Worm (Caenorhabditis elegans) whole organism, young adult: Measurements from ENCODE around the gene C36A4.4.

Source experiments
- C06A6.2 ChIP-seq: fragments of 200-800 bp; sonication (Bioruptor generic); conservative IDR thresholded peaks from 2 replicates; pipeline ENCODE4 v1.3.6; 2022; ENCODE audit warnings: missing genetic modification characterization, missing compliant biosample characterization
- F33H1.4 ChIP-seq: fragments of 200-800 bp; sonication (Bioruptor generic); IDR thresholded peaks from 2 replicates; pipeline ENCODE4 v1.3.6; 2022; ENCODE audit warnings: missing genetic modification reagents, missing genetic modification characterization, missing compliant biosample characterization
- dox-1 ChIP-seq: fragments of 200-800 bp; sonication (Bioruptor generic); IDR thresholded peaks from 2 replicates; pipeline ENCODE4 v1.3.6; 2022; ENCODE audit warnings: missing genetic modification reagents, missing genetic modification characterization, missing compliant biosample characterization
- let-526 ChIP-seq: fragments of 200-800 bp; sonication (Bioruptor generic); IDR thresholded peaks from 2 replicates; pipeline ENCODE4 v1.3.6; 2022; ENCODE audit warnings: missing genetic modification reagents, missing genetic modification characterization, missing compliant biosample characterization
- lir-1 ChIP-seq: fragments of 200-800 bp; sonication (Bioruptor generic); conservative IDR thresholded peaks from 2 replicates; pipeline ENCODE4 v1.3.6; 2022; ENCODE audit warnings: missing genetic modification reagents, missing genetic modification characterization, missing compliant biosample characterization
- mxl-1 ChIP-seq: sonication (generic microtip); optimal IDR thresholded peaks from 2 replicates; lab custom pipeline; 2016; ENCODE audit warnings: missing genetic modification characterization, missing compliant biosample characterization
- snpc-4 ChIP-seq, 5 experiments: fragments of 150-350 bp in 1 of 5; sonication (generic microtip) in 4 of 5; optimal IDR thresholded peaks; 2 replicates each; lab custom pipeline; 2014 to 2018; ENCODE audit warnings: missing genetic modification characterization in 5 of 5, missing biosample characterization in 3 of 5, antibody characterized with exemption in 2 of 5, mild to moderate bottlenecking in 2 of 5, missing compliant biosample characterization in 2 of 5, missing genotype in 2 of 5, moderate library complexity in 2 of 5, missing genetic modification reagents in 1 of 5

- TF ChIP-seq dox-1 (GFP tag; lab: Robert Waterston, UW) (no peak), let-526 (GFP tag; lab: Robert Waterston, UW) (no peak), mxl-1 (tag; lab: Kevin White, UChicago) (no peak), lir-1 (GFP tag; lab: Robert Waterston, UW) (no peak), C06A6.2 (GFP tag; lab: Robert Waterston, UW) (no peak), F33H1.4 (GFP tag; lab: Robert Waterston, UW) (no peak), snpc-4 (GFP tag; optimal IDR thresholded peaks at IDR 0.05; lab: Kevin White, UChicago) (no peak), snpc-4 (tag; optimal IDR thresholded peaks at IDR 0.05; lab: Kevin White, UChicago) (no peak)
Observed at ce11 chrIII:3875608-3876007, 32.2 kb upstream of the C36A4.4 start.
